Worm (Caenorhabditis elegans) whole organism, young adult: ENCODE results near the gene F55A11.8.

Experiments used
- F37B4.10 ChIP-seq: fragments of 200-800 bp; sonication (Bioruptor generic); IDR thresholded peaks from 2 replicates; pipeline ENCODE4 v1.3.6; 2022; ENCODE audit warnings: missing genetic modification characterization, missing compliant biosample characterization
- egl-18 ChIP-seq: fragments of 200-800 bp; sonication (Bioruptor generic); IDR thresholded peaks from 2 replicates; pipeline ENCODE4 v1.3.6; 2022; ENCODE audit warnings: missing genetic modification reagents, missing genetic modification characterization, missing compliant biosample characterization
- madf-6 ChIP-seq: fragments of 200-800 bp; sonication (Bioruptor generic); IDR thresholded peaks from 2 replicates; pipeline ENCODE4 v1.3.6; 2022; ENCODE audit warnings: missing genetic modification reagents, missing genetic modification characterization, missing compliant biosample characterization
- snpc-4 ChIP-seq, 5 experiments: fragments of 150-350 bp in 1 of 5; sonication (generic microtip) in 4 of 5; optimal IDR thresholded peaks; 2 replicates each; lab custom pipeline; 2014 to 2018; ENCODE audit warnings: missing genetic modification characterization in 5 of 5, missing biosample characterization in 3 of 5, antibody characterized with exemption in 2 of 5, mild to moderate bottlenecking in 2 of 5, missing compliant biosample characterization in 2 of 5, missing genotype in 2 of 5, moderate library complexity in 2 of 5, missing genetic modification reagents in 1 of 5

ce11 chrV:11755848-11756247 is 32.1 kb upstream of the F55A11.8 start:
- TF ChIP-seq egl-18 (GFP tag; lab: Robert Waterston, UW): no peak
- TF ChIP-seq snpc-4 (GFP tag; optimal IDR thresholded peaks at IDR 0.05; lab: Kevin White, UChicago): no peak
- TF ChIP-seq snpc-4 (tag; optimal IDR thresholded peaks at IDR 0.05; lab: Kevin White, UChicago): no peak
- TF ChIP-seq F37B4.10 (GFP tag; lab: Robert Waterston, UW): no peak
- no peak for TF ChIP-seq madf-6 (GFP tag; lab: Robert Waterston, UW)
